Fruit fly (Drosophila melanogaster) whole organism, adult: ENCODE results near the gene spz4.

Experiments used
- CG12768 ChIP-seq: fragments of 200-800 bp; sonication (Bioruptor generic); optimal IDR thresholded peaks from 2 replicates; lab custom pipeline; 2017; ENCODE audit warnings: missing biosample characterization, missing genetic modification characterization, mild to moderate bottlenecking, moderate library complexity, missing genetic modification reagents
- CG14711 ChIP-seq: fragments of 200-800 bp; sonication (Bioruptor generic); optimal IDR thresholded peaks from 2 replicates; lab custom pipeline; 2018; ENCODE audit warnings: missing biosample characterization, mild to moderate bottlenecking, missing genetic modification characterization, moderate library complexity

dm6 chr2L:11469973-11470372 is 31.5 kb upstream of the spz4 start:
- TF ChIP-seq CG12768 (no peak), CG14711 (tag; lab: Kevin White, UChicago) (no peak)
